Fruit fly (Drosophila melanogaster) whole organism, larva: ENCODE results near the gene CG14933.

ENCODE experiments used
- noc ChIP-seq: fragments of 200-800 bp; sonication (Bioruptor generic); optimal IDR thresholded peaks from 3 replicates; lab custom pipeline; 2019; ENCODE audit warnings: missing biosample characterization, mild to moderate bottlenecking, missing genetic modification characterization, moderate library complexity

CG14933 gene

dm6 chr2L:11816376-11816775 is 26.3 kb upstream of the CG14933 start:
- no peak for TF ChIP-seq noc (tag; lab: Kevin White, UChicago)

- TF ChIP-seq noc (tag; lab: Kevin White, UChicago): no peak
Observed at dm6 chr2L:11823470-11824162, 19.0 kb upstream of the CG14933 start.

DNA sequence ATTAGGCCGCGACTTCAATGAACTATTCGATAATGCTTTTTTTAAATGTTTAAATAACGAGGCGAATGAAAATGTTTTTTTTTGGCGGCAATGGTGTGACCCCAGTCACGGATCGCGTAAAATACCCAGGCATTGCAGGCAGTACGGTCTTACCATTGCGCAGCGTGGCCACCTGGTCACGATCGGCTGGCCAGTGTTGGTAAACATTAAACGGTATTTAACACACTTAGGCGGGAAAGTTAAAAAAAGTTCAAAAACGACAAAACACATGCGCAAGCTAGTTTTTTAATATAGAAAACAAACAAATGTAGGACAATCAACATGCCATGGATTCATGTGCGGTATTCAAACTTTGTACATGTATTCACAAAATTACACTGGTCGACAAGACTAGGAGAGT is 13.4 kb upstream of the CG14933 start, which contains the start of gene esc:
esc (minus strand) TSS at position 129 of the 400 bp plus-strand sequence.
- TF ChIP-seq noc (tag; lab: Kevin White, UChicago): no peak

- TF ChIP-seq noc (tag; lab: Kevin White, UChicago): no peak
Observed at dm6 chr2L:11833786-11834185, 8.8 kb upstream of the CG14933 start, which contains the start of gene CG45011. CG45011 (plus strand) TSS chr2L:11834086.

- no peak for TF ChIP-seq noc (tag; lab: Kevin White, UChicago)
Observed at dm6 chr2L:11834308-11834707, 8.3 kb upstream of the CG14933 start, which contains the start of gene CG45012. CG45012 (plus strand) TSS chr2L:11834608.

DNA sequence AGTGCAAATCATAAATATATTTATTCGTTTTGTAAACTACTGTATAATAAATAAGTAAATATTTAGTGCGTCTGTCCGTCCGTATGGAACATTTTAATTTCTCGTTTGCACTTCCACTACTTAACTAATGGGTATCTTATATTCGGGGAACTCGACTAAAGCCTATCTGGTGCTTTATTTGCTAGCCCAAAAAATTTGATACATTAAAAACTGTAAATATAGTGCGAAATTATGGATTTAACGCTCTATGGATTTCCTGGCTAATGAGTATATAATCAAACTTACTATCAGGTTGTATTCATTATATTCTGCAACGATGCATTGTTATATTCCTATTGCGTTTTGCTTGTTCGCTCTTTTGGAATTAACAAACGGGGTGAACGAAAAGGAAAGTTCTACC is 5.7 kb upstream of the CG14933 start, which contains the start of gene Sfp33A4:
Sfp33A4 (plus strand) TSS at position 301 of the 400 bp plus-strand sequence.
- TF ChIP-seq noc (tag; lab: Kevin White, UChicago): no peak

dm6 chr2L:11837413-11837812 is 5.2 kb upstream of the CG14933 start, which contains the start of gene Sfp33A2:
Sfp33A2 (plus strand) TSS chr2L:11837713.
- no peak for TF ChIP-seq noc (tag; lab: Kevin White, UChicago)

DNA sequence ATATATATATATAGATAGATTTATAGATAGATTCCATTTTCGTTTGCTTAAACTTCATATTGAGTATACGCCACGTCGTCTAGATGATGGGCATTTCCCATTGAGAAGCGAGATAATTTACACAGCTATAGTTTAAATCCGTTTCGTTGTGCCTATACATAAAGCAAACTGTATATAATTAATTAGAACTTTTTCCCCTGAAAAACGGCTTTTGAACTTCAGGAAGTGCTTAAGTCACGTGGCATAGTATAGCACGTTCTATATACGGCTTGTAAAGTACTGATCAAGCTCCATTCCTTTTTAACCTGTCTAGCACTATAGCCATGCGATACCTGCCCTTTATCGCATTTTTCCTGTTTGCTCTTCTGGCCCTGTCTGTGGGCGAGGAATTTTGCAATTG is 3.0 kb upstream of the CG14933 start, which contains the start of gene Sfp33A3:
Sfp33A3 (plus strand) TSS at position 301 of the 400 bp plus-strand sequence.
- no peak for TF ChIP-seq noc (tag; lab: Kevin White, UChicago)

DNA sequence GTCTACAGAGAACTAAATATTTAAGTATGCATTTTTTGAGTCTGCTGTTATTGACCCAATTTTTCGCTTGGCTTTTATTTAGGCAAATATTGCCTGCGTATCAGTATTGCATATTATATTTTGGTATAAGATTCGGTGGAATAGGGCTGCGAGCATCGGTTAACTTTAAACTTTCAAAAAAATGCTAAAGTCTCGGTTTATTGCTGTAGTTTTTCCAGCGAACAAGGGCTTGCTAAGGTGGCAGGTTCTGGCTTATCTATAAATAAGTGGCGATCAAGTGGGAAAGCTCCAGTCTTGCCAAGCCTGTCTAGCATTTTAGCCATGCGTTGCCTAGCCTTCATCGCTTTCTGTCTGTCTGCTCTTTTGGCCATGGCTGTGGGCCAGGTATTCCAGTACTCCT is 2.2 kb upstream of the CG14933 start, which contains the start of gene CG31704:
CG31704 (plus strand) TSS at position 301 of the 400 bp plus-strand sequence.
- TF ChIP-seq noc (tag; lab: Kevin White, UChicago): no peak

DNA sequence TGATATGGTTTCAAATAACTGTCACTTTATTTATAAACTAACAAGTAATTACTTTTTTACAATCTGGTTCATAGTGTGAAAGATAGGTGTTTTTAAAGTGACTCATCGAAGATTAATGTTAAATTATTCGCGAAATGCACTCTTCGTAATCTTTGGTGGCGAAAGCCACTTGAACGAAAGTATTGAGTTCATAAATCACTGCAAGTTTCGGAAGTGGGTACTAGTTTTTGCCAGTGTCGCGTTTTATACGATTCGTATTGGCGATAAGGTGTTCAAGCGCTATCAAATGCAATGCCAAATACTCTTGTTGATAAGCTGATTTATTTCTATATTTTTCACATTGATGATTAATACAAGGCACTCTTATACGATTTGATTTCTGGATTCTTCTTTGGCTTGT is 1.1 kb upstream of the CG14933 start:
- TF ChIP-seq noc (tag; lab: Kevin White, UChicago): peak; percentile 66

dm6 chr2L:11844278-11844677 is 1.6 kb downstream of the CG14933 start:
- TF ChIP-seq noc (tag; lab: Kevin White, UChicago): peak; percentile 41

- TF ChIP-seq noc (tag; lab: Kevin White, UChicago): no peak
Observed at dm6 chr2L:11845159-11845788, 2.6 kb downstream of the CG14933 start.

DNA sequence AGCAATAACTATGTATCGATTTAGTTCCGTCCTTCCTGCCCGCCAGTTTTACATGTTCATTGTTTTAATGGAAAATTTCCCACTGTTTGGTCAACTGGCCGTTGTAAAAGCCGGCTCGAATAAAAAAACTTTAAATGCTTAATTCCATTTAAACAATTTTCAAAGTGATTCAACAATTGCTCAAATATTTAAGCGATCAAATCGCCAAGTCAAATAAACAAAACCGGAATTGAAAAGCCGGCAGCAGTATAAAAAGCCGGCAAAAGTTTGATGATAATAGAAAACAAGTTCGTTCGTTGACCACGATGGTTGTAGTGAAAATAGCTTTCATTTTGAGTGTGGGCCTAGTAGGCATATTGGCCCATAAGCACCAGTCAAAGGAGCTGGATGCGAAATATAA is 4.3 kb downstream of the CG14933 start, which contains the start of gene Mal-B1:
Mal-B1 (plus strand) TSS at position 301 of the 400 bp plus-strand sequence.
- TF ChIP-seq noc (tag; lab: Kevin White, UChicago): no peak

dm6 chr2L:11849658-11850057 is 7.0 kb downstream of the CG14933 start, which contains the start of gene Mal-B2:
Mal-B2 (plus strand) TSS chr2L:11849958.
- no peak for TF ChIP-seq noc (tag; lab: Kevin White, UChicago)

DNA sequence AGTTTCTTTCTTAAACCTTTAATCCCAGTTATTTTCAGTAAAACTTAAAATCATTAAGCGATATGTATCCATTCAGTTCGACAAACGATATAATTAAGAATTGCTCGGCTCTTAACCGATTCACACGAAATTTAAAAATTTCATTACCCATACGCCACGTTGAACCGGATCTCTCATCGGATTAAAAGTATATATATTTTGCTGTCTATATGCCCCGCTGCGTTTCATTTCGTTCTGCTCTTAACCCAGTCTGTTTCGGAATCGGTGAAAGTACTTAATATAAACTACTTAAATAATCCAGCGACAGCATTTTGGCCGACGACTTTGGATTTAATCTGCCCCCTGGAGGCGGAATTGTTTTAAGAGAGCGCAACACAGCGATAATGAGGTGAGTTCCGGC is 10.5 kb downstream of the CG14933 start, which contains the start of gene CG42751:
CG42751 (plus strand) TSS at position 301 of the 400 bp plus-strand sequence.
- TF ChIP-seq noc (tag; lab: Kevin White, UChicago): no peak

DNA sequence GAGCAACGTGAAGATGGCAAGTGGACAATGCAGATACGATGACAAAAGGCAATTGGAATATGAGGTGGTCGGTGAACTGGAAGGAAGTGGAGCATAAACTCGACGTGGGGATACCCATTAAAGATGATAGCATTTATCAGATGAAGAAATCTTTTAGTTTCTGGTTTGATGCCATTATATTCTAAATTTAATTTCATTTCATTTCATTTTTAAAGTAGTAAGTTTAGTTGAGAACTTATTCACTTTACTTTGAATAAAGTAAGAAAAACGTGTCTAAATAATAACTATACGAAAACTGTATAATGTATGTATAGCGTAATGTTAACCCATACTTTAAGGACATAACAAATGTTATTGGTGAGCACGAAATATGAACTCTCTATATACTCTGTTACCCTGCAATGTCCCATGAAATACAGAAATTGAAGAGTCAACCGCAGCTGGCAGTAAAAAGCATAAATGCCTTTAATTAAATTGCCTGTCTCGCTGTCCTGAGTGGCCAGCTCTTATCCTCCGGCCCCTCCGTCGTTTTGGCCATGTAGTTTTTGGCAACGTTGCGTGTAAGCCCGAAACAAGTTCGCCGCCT is 28.3 kb downstream of the CG14933 start:
- TF ChIP-seq noc (tag; lab: Kevin White, UChicago): no peak
